Worm (Caenorhabditis elegans) whole organism, L3 larva: ENCODE data around the gene F56C3.8.

Source experiments
- ceh-16 ChIP-seq: sonication (generic microtip); optimal IDR thresholded peaks from 2 replicates; lab custom pipeline; 2017; ENCODE audit warnings: missing biosample characterization, missing genetic modification characterization
- ceh-82 ChIP-seq: fragments of 150-350 bp; optimal IDR thresholded peaks from 2 replicates; lab custom pipeline; 2014; ENCODE audit warnings: missing biosample characterization, missing genetic modification characterization
- daf-12 ChIP-seq: fragments of 150-350 bp; optimal IDR thresholded peaks from 2 replicates; lab custom pipeline; 2014; ENCODE audit warnings: missing biosample characterization, missing genetic modification reagents, missing genetic modification characterization
- fos-1 ChIP-seq: fragments of 150-350 bp; optimal IDR thresholded peaks from 2 replicates; lab custom pipeline; 2014; ENCODE audit warnings: missing biosample characterization, missing genetic modification characterization
- jun-1 ChIP-seq: fragments of 150-350 bp; optimal IDR thresholded peaks from 2 replicates; lab custom pipeline; 2014; ENCODE audit warnings: missing biosample characterization, missing genetic modification reagents, missing genetic modification characterization
- lin-39 ChIP-seq: fragments of 150-350 bp; optimal IDR thresholded peaks from 2 replicates; lab custom pipeline; 2018; ENCODE audit warnings: missing biosample characterization, missing genetic modification reagents, missing genetic modification characterization
- nhr-11 ChIP-seq: fragments of 150-350 bp; optimal IDR thresholded peaks from 2 replicates; lab custom pipeline; 2014; ENCODE audit warnings: missing biosample characterization, missing genetic modification characterization
- nhr-77 ChIP-seq: fragments of 150-350 bp; optimal IDR thresholded peaks from 2 replicates; lab custom pipeline; 2014; ENCODE audit warnings: missing biosample characterization, missing genetic modification characterization
- tbx-2 ChIP-seq: sonication (generic microtip); optimal IDR thresholded peaks from 2 replicates; lab custom pipeline; 2016; ENCODE audit warnings: mild to moderate bottlenecking, missing genetic modification characterization, missing compliant biosample characterization
- ztf-4 ChIP-seq: fragments of 150-350 bp; optimal IDR thresholded peaks from 2 replicates; lab custom pipeline; 2014; ENCODE audit warnings: missing biosample characterization, missing genetic modification characterization

DNA sequence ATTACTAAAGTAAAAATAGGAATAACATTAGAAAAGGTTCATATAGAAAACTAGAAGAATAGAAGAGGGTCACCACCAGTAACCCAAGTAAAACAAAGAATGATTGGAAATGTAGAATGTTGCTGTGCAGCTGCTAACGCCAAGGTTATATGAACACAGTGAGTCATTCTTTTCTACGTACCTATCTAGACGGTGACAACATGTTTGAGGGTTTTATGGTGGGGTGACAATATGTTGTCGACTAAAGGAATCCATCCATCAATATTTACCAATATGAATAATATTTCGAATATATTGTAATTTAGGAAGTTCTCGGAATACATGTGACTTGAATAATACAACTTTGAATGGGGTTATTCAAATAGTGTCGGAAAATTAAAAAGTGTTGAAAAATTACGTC lies 16.8 kb upstream of the F56C3.8 start, which contains the start of gene ZK402.5:
- TF ChIP-seq ztf-4 = no peak
- no peak for TF ChIP-seq ceh-82 (tag; lab: Kevin White, UChicago)
- no peak for TF ChIP-seq lin-39
- no peak for TF ChIP-seq jun-1 (tag; lab: Kevin White, UChicago)
- no peak for TF ChIP-seq ceh-16 (tag; lab: Kevin White, UChicago)
- TF ChIP-seq nhr-11 (tag; lab: Kevin White, UChicago) = no peak
- no peak for TF ChIP-seq fos-1 (tag; lab: Kevin White, UChicago)
- TF ChIP-seq nhr-77 (tag; lab: Kevin White, UChicago) = no peak
- TF ChIP-seq tbx-2 = no peak
- TF ChIP-seq daf-12 (tag; lab: Kevin White, UChicago) = no peak
